Worm (Caenorhabditis elegans): ENCODE results near the gene nhr-96.
A peak's percentile ranks its signal among the peaks of the same experiment; 100 is the strongest.

nhr-96 gene

DNA sequence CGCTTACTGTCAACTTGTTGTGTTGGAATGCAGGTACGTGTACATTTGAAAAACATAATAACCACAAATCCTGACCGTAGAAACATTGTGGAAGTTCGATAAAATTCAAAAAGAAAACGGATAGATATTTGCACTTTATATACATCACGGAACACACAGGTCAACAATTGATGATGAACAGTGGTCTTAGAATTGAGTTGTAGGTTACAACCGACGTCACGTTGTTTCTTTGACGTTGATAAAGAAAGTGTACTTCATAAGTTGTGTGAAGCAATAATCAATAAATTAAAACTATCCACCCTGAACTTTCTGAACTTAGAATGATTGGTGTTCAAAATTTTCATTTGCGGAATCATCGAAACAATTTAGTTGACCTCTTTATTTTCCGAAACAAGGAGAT is 38.5 kb downstream of the nhr-96 start, which contains the start of gene Y5H2A.1:
TSS of gene Y5H2A.1 (minus strand) at position 101 of the 400 bp plus-strand sequence.
- no peak for TF ChIP-seq mdl-1 (tag; optimal IDR thresholded peaks at IDR 0.05)
- TF ChIP-seq skn-1 (tag; optimal IDR thresholded peaks at IDR 0.05): no peak
- no peak for TF ChIP-seq elt-2 (tag; optimal IDR thresholded peaks at IDR 0.05)
- TF ChIP-seq ztf-4 (tag; optimal IDR thresholded peaks at IDR 0.05): no peak
- TF ChIP-seq elt-1 (tag; optimal IDR thresholded peaks at IDR 0.05): no peak
- no peak for TF ChIP-seq nhr-237 (tag; optimal IDR thresholded peaks at IDR 0.05)
- TF ChIP-seq elt-3 (tag; optimal IDR thresholded peaks at IDR 0.05): no peak

DNA sequence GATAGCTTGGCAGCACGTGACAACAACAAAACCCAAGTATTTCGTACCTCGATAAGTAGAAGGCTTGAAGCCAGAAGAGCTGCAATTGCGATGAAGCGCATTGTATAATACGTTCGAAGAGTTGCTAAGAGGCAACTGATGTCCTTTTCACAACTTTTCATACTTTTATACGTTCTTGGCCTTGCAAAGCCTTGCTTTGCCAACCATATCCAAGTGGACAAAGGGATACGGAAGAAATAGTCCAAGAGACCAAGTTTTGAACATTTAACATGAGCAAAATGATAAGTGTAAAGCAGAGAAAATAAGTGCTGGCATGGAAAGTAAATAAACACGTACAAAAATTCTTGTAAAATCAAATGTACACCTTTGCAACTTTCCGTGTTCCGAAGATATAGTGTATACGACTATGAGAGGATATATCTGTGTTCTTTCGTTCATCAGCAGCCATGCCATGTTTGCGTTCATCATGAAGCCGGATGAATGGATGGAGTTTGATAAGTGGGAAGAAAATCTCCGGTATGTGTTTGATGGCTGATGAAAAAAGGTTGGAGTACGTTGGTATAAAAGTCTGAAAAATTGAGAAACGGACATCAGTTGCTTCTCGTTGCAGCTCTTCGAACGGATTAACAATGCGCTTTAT is 41.1 kb downstream of the nhr-96 start, which contains the start of the genes Y5H2A.4 and abu-4:
TSS of gene Y5H2A.4 (minus strand) at position 101 of the 640 bp plus-strand sequence.
TSS of gene abu-4 (plus strand) at position 590 of the 640 bp plus-strand sequence.
- TF ChIP-seq elt-1 (tag; optimal IDR thresholded peaks at IDR 0.05) (no peak), ceh-16 (tag; optimal IDR thresholded peaks at IDR 0.05) (no peak), hmg-11 (tag; optimal IDR thresholded peaks at IDR 0.05) (no peak), ceh-82 (tag; optimal IDR thresholded peaks at IDR 0.05) (no peak), daf-12 (tag; optimal IDR thresholded peaks at IDR 0.05) (no peak), elt-2 (tag; optimal IDR thresholded peaks at IDR 0.05) (no peak), R02D3.7 (tag; optimal IDR thresholded peaks at IDR 0.05) (no peak), nhr-25 (tag; optimal IDR thresholded peaks at IDR 0.05) (no peak), lin-39 (tag; optimal IDR thresholded peaks at IDR 0.05) (no peak), eor-1 (tag; optimal IDR thresholded peaks at IDR 0.05) (no peak), ceh-28 (tag; optimal IDR thresholded peaks at IDR 0.05) (no peak), skn-1 (tag; optimal IDR thresholded peaks at IDR 0.05) (no peak), aly-2 (tag; optimal IDR thresholded peaks at IDR 0.05) (no peak), unc-62 (GFP tag; optimal IDR thresholded peaks at IDR 0.05) (no peak), snpc-4 (tag; optimal IDR thresholded peaks at IDR 0.05) (no peak), ceh-9 (tag; optimal IDR thresholded peaks at IDR 0.05) (no peak), nhr-23 (tag; optimal IDR thresholded peaks at IDR 0.05) (no peak)

DNA sequence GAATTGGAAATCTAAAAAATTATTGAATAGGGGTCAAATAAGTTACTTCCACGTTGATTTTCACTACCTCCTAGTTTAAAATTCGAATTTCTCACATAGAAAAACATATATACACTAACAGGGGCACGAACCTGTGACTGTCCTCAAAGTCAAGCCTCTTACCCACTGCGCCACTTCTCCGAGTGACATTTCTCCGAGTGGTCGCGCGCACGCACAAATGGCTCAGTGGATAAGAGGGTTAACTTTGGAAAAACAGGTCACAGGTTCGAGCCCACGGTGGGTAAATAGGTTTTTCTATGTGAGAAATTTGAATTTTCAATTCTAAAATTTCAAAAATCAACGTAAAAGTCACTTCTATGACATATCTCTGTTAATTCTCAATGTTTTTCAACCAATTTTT is 44.0 kb downstream of the nhr-96 start:
- TF ChIP-seq mdl-1 (tag; optimal IDR thresholded peaks at IDR 0.05) (no peak), pha-4 (tag; optimal IDR thresholded peaks at IDR 0.05) (peak; percentile 21), elt-3 (tag; optimal IDR thresholded peaks at IDR 0.05) (no peak), ceh-82 (tag; optimal IDR thresholded peaks at IDR 0.05) (no peak), daf-12 (tag; optimal IDR thresholded peaks at IDR 0.05) (no peak), fos-1 (tag; optimal IDR thresholded peaks at IDR 0.05) (no peak), lin-15B (tag; optimal IDR thresholded peaks at IDR 0.05) (peak; percentile 10), pqm-1 (tag; optimal IDR thresholded peaks at IDR 0.05) (peak; percentile 2)

DNA sequence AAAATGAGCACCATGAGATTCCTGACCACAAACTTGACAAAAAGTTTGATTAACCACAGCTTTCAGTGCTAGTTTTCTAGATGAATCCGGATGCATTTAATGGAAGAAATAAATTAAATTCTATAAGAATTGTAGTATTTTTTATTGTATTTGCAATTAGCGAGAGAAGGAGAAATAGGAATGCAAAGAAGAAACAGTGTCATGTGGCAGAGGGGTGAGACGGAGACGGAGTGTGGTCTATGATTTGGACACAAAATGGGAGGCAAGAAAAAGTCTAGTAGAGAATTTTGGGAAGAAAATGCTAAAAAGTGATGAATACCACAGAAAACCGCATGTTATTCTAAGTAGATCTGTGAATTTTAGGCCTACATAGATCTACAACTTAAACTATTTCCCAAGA is 44.8 kb downstream of the nhr-96 start, which contains the start of gene nhr-59:
TSS of gene nhr-59 (minus strand) at position 214 of the 400 bp plus-strand sequence.
- TF ChIP-seq pqm-1 (tag; optimal IDR thresholded peaks at IDR 0.05): peak; percentile 4
- TF ChIP-seq nhr-76 (tag; optimal IDR thresholded peaks at IDR 0.05): no peak
- TF ChIP-seq nhr-11 (tag; optimal IDR thresholded peaks at IDR 0.05): no peak
- peak; percentile 1 for TF ChIP-seq elt-2 (tag; optimal IDR thresholded peaks at IDR 0.05)
- peak; percentile 44 for TF ChIP-seq pha-4 (tag; optimal IDR thresholded peaks at IDR 0.05)

DNA sequence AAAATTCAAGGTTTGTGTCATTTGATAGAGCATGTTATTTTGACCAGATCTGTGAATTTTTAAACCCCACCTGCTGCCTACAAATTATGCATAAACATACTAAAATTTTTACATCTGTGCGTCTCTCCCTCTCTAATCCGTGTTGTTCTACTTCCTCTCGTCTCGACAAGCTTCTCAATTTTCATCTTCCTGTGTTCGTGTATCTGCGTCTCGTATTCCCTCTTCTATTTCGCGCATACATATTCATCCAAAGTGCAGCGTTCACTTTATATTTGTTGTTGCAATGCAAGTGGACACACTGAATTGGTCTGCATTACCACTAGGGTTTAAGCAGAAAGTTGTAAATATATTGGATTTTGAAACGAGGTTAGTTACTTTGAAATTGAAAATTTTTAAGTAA is 45.3 kb downstream of the nhr-96 start, which contains the start of gene fbxa-137:
TSS of gene fbxa-137 (plus strand) at position 274 of the 400 bp plus-strand sequence.
- no peak for TF ChIP-seq ceh-16 (tag; optimal IDR thresholded peaks at IDR 0.05)

DNA sequence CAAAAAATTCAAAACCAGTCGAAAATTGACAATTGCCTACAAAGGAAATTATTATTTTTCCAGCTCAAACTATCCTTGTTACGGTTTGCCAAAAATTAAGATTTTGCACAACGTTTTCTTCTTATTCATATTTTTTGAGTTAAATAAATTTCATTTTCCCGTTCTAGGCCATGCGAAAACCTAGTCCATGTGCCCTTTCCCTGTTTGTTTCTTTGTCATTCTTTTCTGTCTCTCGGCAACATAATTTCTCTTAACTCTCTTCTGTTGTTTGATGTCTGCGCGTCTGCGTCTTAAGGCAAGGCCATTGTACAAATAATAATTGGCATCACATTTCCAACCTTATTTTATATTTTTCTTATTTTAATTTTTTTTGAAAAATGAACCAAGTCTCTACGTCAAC is 48.2 kb downstream of the nhr-96 start, which contains the start of gene nhr-228:
TSS of gene nhr-228 (plus strand) at position 261 of the 400 bp plus-strand sequence.
- TF ChIP-seq nhr-67 (tag; optimal IDR thresholded peaks at IDR 0.05) (no peak), snpc-4 (tag; optimal IDR thresholded peaks at IDR 0.05) (peak; percentile 17), nhr-43 (tag; optimal IDR thresholded peaks at IDR 0.05; ENCODE audit: poor library complexity, severe bottlenecking) (no peak), nfya-1 (tag; optimal IDR thresholded peaks at IDR 0.05; ENCODE audit: insufficient read depth) (peak; percentile 54), egl-5 (tag; optimal IDR thresholded peaks at IDR 0.05) (no peak), nhr-11 (tag; optimal IDR thresholded peaks at IDR 0.05) (no peak), elt-2 (tag; optimal IDR thresholded peaks at IDR 0.05) (peak; percentile 29), hmg-11 (tag; optimal IDR thresholded peaks at IDR 0.05) (peak; percentile 66), ztf-11 (tag; optimal IDR thresholded peaks at IDR 0.05) (no peak), nhr-23 (tag; optimal IDR thresholded peaks at IDR 0.05) (peak; percentile 46), pha-4 (tag; optimal IDR thresholded peaks at IDR 0.05) (peak; percentile 91), egl-27 (tag; optimal IDR thresholded peaks at IDR 0.05) (no peak), nhr-25 (tag; optimal IDR thresholded peaks at IDR 0.05) (peak; percentile 38), fos-1 (tag; optimal IDR thresholded peaks at IDR 0.05) (no peak), skn-1 (tag; optimal IDR thresholded peaks at IDR 0.05) (peak; percentile 84), nhr-237 (tag; optimal IDR thresholded peaks at IDR 0.05) (no peak), lin-15B (tag; optimal IDR thresholded peaks at IDR 0.05) (peak; percentile 49), unc-39 (tag; optimal IDR thresholded peaks at IDR 0.05) (no peak), jun-1 (tag; optimal IDR thresholded peaks at IDR 0.05) (peak; percentile 22), lin-39 (tag; optimal IDR thresholded peaks at IDR 0.05) (no peak), fkh-10 (GFP tag; optimal IDR thresholded peaks at IDR 0.05) (no peak), aly-2 (tag; optimal IDR thresholded peaks at IDR 0.05) (no peak)

Measured in whole organism, L3 larva.